Worm (Caenorhabditis elegans) whole organism, L4 larva: ENCODE data around the gene F41B5.12.

Source experiments
- egl-27 ChIP-seq: sonication (generic microtip); optimal IDR thresholded peaks from 3 replicates; lab custom pipeline; 2017; ENCODE audit warnings: missing biosample characterization, missing genetic modification reagents, missing genetic modification characterization
- hmg-1.1 ChIP-seq: fragments of 200-800 bp; sonication (Bioruptor generic); IDR thresholded peaks from 2 replicates; pipeline ENCODE4 v1.3.6; 2022; ENCODE audit warnings: missing genetic modification reagents, missing genetic modification characterization, missing compliant biosample characterization
- nhr-41 ChIP-seq: fragments of 200-800 bp; sonication (Bioruptor generic); IDR thresholded peaks from 2 replicates; pipeline ENCODE4 v1.3.6; 2022; ENCODE audit warnings: missing genetic modification reagents, missing genetic modification characterization, missing compliant biosample characterization

DNA sequence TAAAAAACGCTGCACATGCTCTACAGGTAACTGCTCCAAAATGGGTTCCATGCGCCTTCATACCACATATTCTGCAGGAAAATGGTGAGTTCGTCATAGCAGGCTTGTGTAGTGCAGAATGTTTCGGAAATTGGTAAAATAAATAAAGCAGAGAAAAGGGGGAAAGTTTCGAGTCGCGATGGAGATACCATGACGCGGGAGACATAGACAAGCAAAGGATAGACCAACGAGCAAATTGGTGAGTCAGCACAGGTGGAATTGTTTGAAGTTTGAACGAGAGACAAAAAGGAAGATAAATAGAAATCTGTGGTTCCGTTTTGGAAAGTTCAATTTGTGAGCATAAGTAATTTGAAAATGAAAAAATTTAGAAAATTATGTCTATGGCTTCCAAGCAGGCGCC is 29.6 kb downstream of the F41B5.12 start, which contains the start of gene nhr-225:
- no peak for TF ChIP-seq egl-27 (tag; lab: Kevin White, UChicago)
- TF ChIP-seq hmg-1.1 = no peak
- TF ChIP-seq nhr-41 (GFP tag; lab: Robert Waterston, UW) = no peak
